Worm (Caenorhabditis elegans) whole organism, L4 larva: ENCODE measurements around the gene B0416.3.

Experiments
- F10B5.3 ChIP-seq: sonication (generic microtip); optimal IDR thresholded peaks from 2 replicates; lab custom pipeline; 2016; ENCODE audit warnings: mild to moderate bottlenecking, missing genetic modification characterization, missing compliant biosample characterization
- Y48G9A.11 ChIP-seq: fragments of 200-800 bp; sonication (Bioruptor generic); IDR thresholded peaks from 2 replicates; pipeline ENCODE4 v1.3.6; 2022; ENCODE audit warnings: missing genetic modification reagents, missing genetic modification characterization, missing compliant biosample characterization
- ama-1 ChIP-seq: fragments of 150-350 bp; optimal IDR thresholded peaks from 2 replicates; lab custom pipeline; 2014; ENCODE audit warnings: inconsistent platforms, mixed read lengths
- dmd-6 ChIP-seq: fragments of 200-800 bp; sonication (Bioruptor generic); IDR thresholded peaks from 2 replicates; pipeline ENCODE4 v1.3.6; 2022; ENCODE audit warnings: missing genetic modification reagents, missing genetic modification characterization, missing compliant biosample characterization
- egl-27 ChIP-seq: sonication (generic microtip); optimal IDR thresholded peaks from 3 replicates; lab custom pipeline; 2017; ENCODE audit warnings: missing biosample characterization, missing genetic modification reagents, missing genetic modification characterization
- lim-7 ChIP-seq: fragments of 200-800 bp; sonication (Bioruptor generic); IDR thresholded peaks from 2 replicates; pipeline ENCODE4 v1.3.6; 2022; ENCODE audit warnings: missing genetic modification characterization, missing compliant biosample characterization
- lin-39 ChIP-seq: fragments of 150-350 bp; optimal IDR thresholded peaks from 2 replicates; lab custom pipeline; 2014; ENCODE audit warnings: missing biosample characterization, missing genetic modification reagents, missing genetic modification characterization
- lir-3 ChIP-seq: sonication (generic microtip); optimal IDR thresholded peaks from 2 replicates; lab custom pipeline; 2016; ENCODE audit warnings: mild to moderate bottlenecking, missing genetic modification characterization, missing compliant biosample characterization
- nhr-11 ChIP-seq: fragments of 150-350 bp; optimal IDR thresholded peaks from 2 replicates; lab custom pipeline; 2014; ENCODE audit warnings: missing biosample characterization, missing genetic modification characterization
- nhr-25 ChIP-seq: sonication (generic microtip); optimal IDR thresholded peaks from 2 replicates; lab custom pipeline; 2017; ENCODE audit warnings: missing genetic modification characterization, mild to moderate bottlenecking, missing compliant biosample characterization, antibody characterized with exemption, moderate library complexity, borderline replicate concordance; ENCODE audit not compliant: insufficient read depth
- pha-4 ChIP-seq, 2 experiments: fragments of 150-350 bp in 1 of 2; fragments of 200-800 bp in 1 of 2; sonication (Bioruptor generic) in 1 of 2; IDR thresholded peaks in 1 of 2; optimal IDR thresholded peaks in 1 of 2; 2 replicates each; pipeline versions ENCODE4 v1.3.6 to Lab custom; 2014 to 2022; ENCODE audit warnings: missing genetic modification characterization in 2 of 2, missing genetic modification reagents in 2 of 2, missing biosample characterization in 1 of 2, missing compliant biosample characterization in 1 of 2
- pqm-1 ChIP-seq: sonication (generic microtip); optimal IDR thresholded peaks from 2 replicates; lab custom pipeline; 2017; ENCODE audit warnings: missing biosample characterization, missing genetic modification characterization
- vab-7 ChIP-seq: fragments of 200-800 bp; sonication (Bioruptor generic); IDR thresholded peaks from 2 replicates; pipeline ENCODE4 v1.3.6; 2022; ENCODE audit warnings: missing genetic modification reagents, missing genetic modification characterization, missing compliant biosample characterization
- ztf-11 ChIP-seq: fragments of 150-350 bp; optimal IDR thresholded peaks from 2 replicates; lab custom pipeline; 2014; ENCODE audit warnings: missing biosample characterization, missing genetic modification characterization

DNA sequence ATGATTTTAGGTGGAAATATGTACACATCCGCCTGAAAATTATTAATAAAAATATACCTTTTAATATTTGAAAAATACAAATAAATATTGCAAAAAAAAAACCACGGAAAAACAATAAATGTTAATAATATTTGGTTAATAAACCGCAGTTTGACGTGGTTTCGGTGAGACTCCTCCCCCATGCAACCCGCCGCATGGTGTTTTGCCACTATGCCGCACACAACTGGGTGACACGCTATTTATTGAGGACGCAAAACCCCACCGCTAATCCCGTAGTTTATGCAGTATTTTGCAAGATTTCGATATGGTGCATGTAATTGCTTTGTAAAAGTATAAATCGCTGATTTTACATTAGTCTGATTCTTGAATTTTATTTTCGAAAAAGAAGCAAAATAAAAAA, 5.1 kb downstream of the B0416.3 start, which contains the start of gene gly-13:
- TF ChIP-seq nhr-25 (tag; lab: Kevin White, UChicago) (no peak), ztf-11 (tag; lab: Kevin White, UChicago) (no peak), F10B5.3 (tag; lab: Kevin White, UChicago) (no peak), ama-1 (lab: Kevin White, UChicago) (no peak), lin-39 (tag; lab: Kevin White, UChicago) (no peak), lim-7 (no peak), vab-7 (GFP tag; lab: Robert Waterston, UW) (no peak), pha-4 (GFP tag; IDR thresholded peaks at IDR 0.05; lab: Robert Waterston, UW) (no peak), pha-4 (tag; optimal IDR thresholded peaks at IDR 0.05; lab: Kevin White, UChicago) (no peak), Y48G9A.11 (no peak), lir-3 (tag; lab: Kevin White, UChicago) (no peak), dmd-6 (no peak), nhr-11 (no peak), egl-27 (tag; lab: Kevin White, UChicago) (no peak), pqm-1 (no peak)
